Fruit fly (Drosophila melanogaster): ENCODE measurements around the gene lin-52.

DNA sequence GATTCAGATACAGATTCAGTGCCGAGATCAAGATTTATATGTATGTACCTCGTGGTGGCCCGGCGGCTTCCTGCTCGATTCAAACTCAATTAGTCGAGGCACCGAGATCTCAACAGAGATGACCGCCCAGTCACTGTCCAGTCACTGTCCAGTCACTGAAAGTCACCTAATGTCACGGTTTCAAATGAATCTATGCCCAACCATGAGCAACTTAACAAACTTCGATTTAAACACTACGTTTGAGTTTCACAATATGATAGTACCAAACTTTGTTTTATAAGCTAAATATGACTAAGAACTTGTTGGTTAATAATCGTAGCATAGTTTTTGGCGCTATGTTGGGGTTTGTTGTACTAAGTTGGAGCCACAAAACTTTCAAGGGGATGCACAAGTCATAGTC lies 49.7 kb downstream of the lin-52 start:
- TF ChIP-seq CG8478 (optimal IDR thresholded peaks at IDR 0.05) = no peak
- no peak for TF ChIP-seq CTCF (optimal IDR thresholded peaks at IDR 0.05)

All from S2 (cell line).